Fruit fly (Drosophila melanogaster): ENCODE data around the gene Dpck.

dm6 chr3R:7089522-7090336 lies 7.7 kb downstream of the Dpck start:
- TF ChIP-seq pan (optimal IDR thresholded peaks at IDR 0.05): no peak
- TF ChIP-seq usp (GFP tag; optimal IDR thresholded peaks at IDR 0.05): no peak

All from whole organism.